Worm (Caenorhabditis elegans): Measurements from ENCODE around the gene clec-255.

DNA sequence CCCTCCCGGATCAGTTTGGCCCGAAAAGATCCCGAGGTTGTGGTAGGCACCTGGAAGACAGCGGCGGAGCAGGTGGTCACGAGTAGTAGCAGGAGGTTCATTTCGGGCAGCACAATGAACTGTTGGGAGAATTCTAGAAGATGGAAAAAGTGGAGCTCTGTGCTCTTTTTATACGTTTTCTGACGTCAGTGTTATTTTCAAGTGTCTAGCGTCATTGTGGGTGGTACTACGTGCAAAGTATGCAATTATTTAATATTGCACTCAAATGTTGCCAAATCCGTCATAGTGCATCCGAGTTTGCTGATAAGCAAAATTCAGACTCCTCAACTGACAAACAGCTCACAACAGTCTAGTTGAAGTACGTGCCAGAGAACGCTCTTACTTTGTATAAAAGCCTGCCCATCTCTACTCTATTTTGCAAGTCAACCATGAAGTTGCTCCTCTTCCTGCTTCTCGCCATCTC is 38.9 kb downstream of the clec-255 start, which contains the start of the genes asp-18 and scl-19:
- TF ChIP-seq ceh-2 (tag; optimal IDR thresholded peaks at IDR 0.05) (no peak), elt-2 (tag; optimal IDR thresholded peaks at IDR 0.05) (no peak), tbx-2 (tag; optimal IDR thresholded peaks at IDR 0.05) (no peak), lin-11 (tag; optimal IDR thresholded peaks at IDR 0.05) (no peak), rnt-1 (tag; optimal IDR thresholded peaks at IDR 0.05) (no peak), dve-1 (tag; optimal IDR thresholded peaks at IDR 0.05) (no peak), unc-55 (GFP tag; optimal IDR thresholded peaks at IDR 0.05) (no peak), ets-4 (tag; optimal IDR thresholded peaks at IDR 0.05) (no peak), K09A11.1 (tag; optimal IDR thresholded peaks at IDR 0.05; ENCODE audit: insufficient read depth) (no peak), ama-1 (optimal IDR thresholded peaks at IDR 0.05) (no peak), ceh-22 (tag; optimal IDR thresholded peaks at IDR 0.05) (no peak), hlh-15 (tag; optimal IDR thresholded peaks at IDR 0.05) (no peak)
